Worm (Caenorhabditis elegans): ENCODE results near the gene F54F7.10.

DNA sequence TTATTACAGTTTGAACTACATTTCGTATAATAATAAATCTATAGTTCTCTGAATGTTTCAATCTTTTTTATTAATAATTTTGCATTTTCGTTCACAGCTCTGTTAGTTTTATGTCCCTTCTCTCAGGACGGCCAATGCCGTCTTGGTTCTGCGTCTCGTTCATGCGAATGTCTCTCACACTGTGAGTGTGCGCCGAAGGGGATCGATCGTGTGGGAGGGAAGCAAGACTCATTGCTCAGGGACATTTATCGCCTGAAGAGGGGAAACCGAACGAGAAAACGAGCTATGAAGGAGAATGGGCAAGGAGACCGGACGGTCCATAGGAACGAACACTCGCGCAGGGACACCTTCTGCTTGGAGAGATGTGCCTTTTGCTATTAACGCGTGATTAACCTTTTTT, 35.6 kb downstream of the F54F7.10 start:
- TF ChIP-seq tab-1 (GFP tag; IDR thresholded peaks at IDR 0.05) (no peak), flt-1 (GFP tag; IDR thresholded peaks at IDR 0.05) (no peak), cog-1 (tag; optimal IDR thresholded peaks at IDR 0.05) (no peak), ztf-29 (GFP tag; IDR thresholded peaks at IDR 0.05) (no peak)

Measured in whole organism, midembryonic.